Fruit fly (Drosophila melanogaster) whole organism, embryonic: Measurements from ENCODE around the gene CG6236.

Source experiments
- Aef1 ChIP-seq: fragments of 200-800 bp; sonication (Bioruptor generic); IDR thresholded peaks from 3 replicates; pipeline ENCODE4 v1.3.6; 2022; ENCODE audit warnings: missing biosample characterization, missing genetic modification characterization
- B-H1 ChIP-seq: fragments of 200-800 bp; sonication (Bioruptor generic); IDR thresholded peaks from 3 replicates; pipeline ENCODE4 v1.3.6; 2022; ENCODE audit warnings: missing biosample characterization, missing genetic modification characterization
- CG10267 ChIP-seq: fragments of 200-800 bp; sonication (Bioruptor generic); optimal IDR thresholded peaks from 2 replicates; lab custom pipeline; 2018; ENCODE audit warnings: missing biosample characterization, mild to moderate bottlenecking, missing genetic modification characterization, moderate library complexity
- CG10979 ChIP-seq: fragments of 200-800 bp; sonication (Bioruptor generic); optimal IDR thresholded peaks from 2 replicates; lab custom pipeline; 2018; ENCODE audit warnings: missing biosample characterization, mild to moderate bottlenecking, missing genetic modification characterization, moderate library complexity
- CG12104 ChIP-seq: fragments of 200-800 bp; sonication (Bioruptor generic); optimal IDR thresholded peaks from 3 replicates; lab custom pipeline; 2016; ENCODE audit warnings: missing biosample characterization, missing genetic modification characterization
- CG12299 ChIP-seq: fragments of 200-800 bp; sonication (Bioruptor generic); optimal IDR thresholded peaks from 2 replicates; lab custom pipeline; 2018; ENCODE audit warnings: missing biosample characterization, mild to moderate bottlenecking, missing genetic modification characterization
- CG15479 ChIP-seq: fragments of 200-800 bp; sonication (Bioruptor generic); optimal IDR thresholded peaks from 3 replicates; lab custom pipeline; 2019; ENCODE audit warnings: missing biosample characterization, mild to moderate bottlenecking, missing genetic modification characterization, moderate library complexity
- CG15601 ChIP-seq: fragments of 200-800 bp; sonication (Bioruptor generic); optimal IDR thresholded peaks from 3 replicates; lab custom pipeline; 2019; ENCODE audit warnings: missing biosample characterization, mild to moderate bottlenecking, missing genetic modification characterization, moderate library complexity
- CG17385 ChIP-seq: fragments of 200-800 bp; sonication (Bioruptor generic); optimal IDR thresholded peaks from 3 replicates; lab custom pipeline; 2018; ENCODE audit warnings: missing biosample characterization, mild to moderate bottlenecking, missing genetic modification characterization
- CG31441 ChIP-seq: fragments of 200-800 bp; sonication (Bioruptor generic); IDR thresholded peaks from 2 replicates; pipeline ENCODE4 v1.3.6; 2022; ENCODE audit warnings: missing biosample characterization, missing genetic modification characterization
- CG32767 ChIP-seq: fragments of 200-800 bp; sonication (Bioruptor generic); IDR thresholded peaks from 2 replicates; pipeline ENCODE4 v1.3.6; 2022; ENCODE audit warnings: missing biosample characterization, missing genetic modification characterization
- CG3847 ChIP-seq: fragments of 200-800 bp; sonication (Bioruptor generic); IDR thresholded peaks from 2 replicates; pipeline ENCODE4 v1.3.6; 2022; ENCODE audit warnings: missing biosample characterization, missing genetic modification characterization
- CG6683 ChIP-seq: fragments of 200-800 bp; sonication (Bioruptor generic); optimal IDR thresholded peaks from 2 replicates; lab custom pipeline; 2017; ENCODE audit warnings: missing biosample characterization, mild to moderate bottlenecking, missing genetic modification characterization, missing genetic modification reagents
- CG6791 ChIP-seq: fragments of 200-800 bp; sonication (Bioruptor generic); IDR thresholded peaks from 3 replicates; pipeline ENCODE4 v1.3.6; 2022; ENCODE audit warnings: missing biosample characterization, missing genetic modification characterization; ENCODE audit not compliant: partially characterized antibody
- CG6854 ChIP-seq: fragments of 200-800 bp; sonication (Bioruptor generic); optimal IDR thresholded peaks from 3 replicates; lab custom pipeline; 2017; ENCODE audit warnings: missing biosample characterization, mild to moderate bottlenecking, missing genetic modification characterization
- CG8388 ChIP-seq: fragments of 200-800 bp; sonication (Bioruptor generic); optimal IDR thresholded peaks from 2 replicates; lab custom pipeline; 2019; ENCODE audit warnings: missing biosample characterization, mild to moderate bottlenecking, missing genetic modification characterization, moderate library complexity
- CG8478 ChIP-seq: fragments of >200 bp; optimal IDR thresholded peaks from 2 replicates; lab custom pipeline; 2018
- CG8924 ChIP-seq: fragments of 200-800 bp; optimal IDR thresholded peaks from 3 replicates; lab custom pipeline; 2019; ENCODE audit warnings: missing biosample characterization, mild to moderate bottlenecking, missing genetic modification characterization, moderate library complexity
- CG9437 ChIP-seq: fragments of 200-800 bp; sonication (Bioruptor generic); optimal IDR thresholded peaks from 2 replicates; lab custom pipeline; 2018; ENCODE audit warnings: missing biosample characterization, mild to moderate bottlenecking, missing genetic modification characterization
- CTCF ChIP-seq: fragments of 200-800 bp; sonication (Bioruptor generic); optimal IDR thresholded peaks from 2 replicates; lab custom pipeline; 2017; ENCODE audit warnings: missing biosample characterization, mild to moderate bottlenecking, missing genetic modification characterization, moderate library complexity
- Dip3 ChIP-seq: fragments of 200-800 bp; sonication (Bioruptor generic); optimal IDR thresholded peaks from 3 replicates; lab custom pipeline; 2016; ENCODE audit warnings: missing biosample characterization, missing genetic modification characterization
- ERR ChIP-seq: fragments of 200-800 bp; sonication (Bioruptor generic); optimal IDR thresholded peaks from 2 replicates; lab custom pipeline; 2016; ENCODE audit warnings: missing biosample characterization, missing genetic modification characterization
- GATAe ChIP-seq: fragments of 200-800 bp; sonication (Bioruptor generic); conservative IDR thresholded peaks from 2 replicates; pipeline ENCODE4 v1.3.6; 2022; ENCODE audit warnings: missing biosample characterization, missing genetic modification characterization
- HLH54F ChIP-seq: fragments of 200-800 bp; sonication (Bioruptor generic); optimal IDR thresholded peaks from 3 replicates; lab custom pipeline; 2016; ENCODE audit warnings: missing biosample characterization, missing genetic modification characterization
- Hmr ChIP-seq: fragments of 200-800 bp; sonication (Bioruptor generic); optimal IDR thresholded peaks from 3 replicates; lab custom pipeline; 2017; ENCODE audit warnings: mild to moderate bottlenecking, missing biosample characterization, missing genetic modification reagents, missing genetic modification characterization
- MBD-R2 ChIP-seq: fragments of 200-800 bp; sonication (Bioruptor generic); IDR thresholded peaks from 2 replicates; pipeline ENCODE4 v1.3.6; 2022; ENCODE audit warnings: missing biosample characterization, missing genetic modification characterization
- Neu2 ChIP-seq: fragments of 200-800 bp; sonication (Bioruptor generic); optimal IDR thresholded peaks from 3 replicates; lab custom pipeline; 2016; ENCODE audit warnings: missing biosample characterization, missing genetic modification characterization, borderline replicate concordance
- Sin3A ChIP-seq: fragments of >200 bp; optimal IDR thresholded peaks from 2 replicates; lab custom pipeline; 2018
- Sry-β ChIP-seq: fragments of 200-800 bp; sonication (Bioruptor generic); optimal IDR thresholded peaks from 2 replicates; lab custom pipeline; 2018; ENCODE audit warnings: missing biosample characterization, mild to moderate bottlenecking, missing genetic modification characterization, moderate library complexity
- Stat92E ChIP-seq, 3 experiments: fragments of >200 bp in 2 of 3; fragments of 200-800 bp in 1 of 3; sonication (Bioruptor generic) in 1 of 3; optimal IDR thresholded peaks; 2 replicates each; lab custom pipeline; 2017 to 2019; ENCODE audit warnings: missing biosample characterization in 3 of 3, missing genetic modification characterization in 3 of 3, mild to moderate bottlenecking in 1 of 3, moderate library complexity in 1 of 3
- YL-1 ChIP-seq: fragments of 200-800 bp; sonication (Bioruptor generic); optimal IDR thresholded peaks from 3 replicates; lab custom pipeline; 2017; ENCODE audit warnings: missing biosample characterization, mild to moderate bottlenecking, missing genetic modification characterization
- ab ChIP-seq: fragments of 200-800 bp; sonication (Bioruptor generic); optimal IDR thresholded peaks from 2 replicates; lab custom pipeline; 2016; ENCODE audit warnings: missing biosample characterization, missing genetic modification characterization
- ap ChIP-seq: fragments of 200-800 bp; sonication (Bioruptor generic); IDR thresholded peaks from 2 replicates; pipeline ENCODE4 v1.3.6; 2022; ENCODE audit warnings: missing biosample characterization, missing genetic modification characterization
- btn ChIP-seq: fragments of 200-800 bp; sonication (Bioruptor generic); optimal IDR thresholded peaks from 2 replicates; lab custom pipeline; 2016; ENCODE audit warnings: missing biosample characterization, missing genetic modification characterization
- chm ChIP-seq: fragments of 200-800 bp; sonication (Bioruptor generic); IDR thresholded peaks from 2 replicates; pipeline ENCODE4 v1.3.6; 2022; ENCODE audit warnings: missing biosample characterization, missing genetic modification characterization
- crp ChIP-seq, 2 experiments: fragments of 200-800 bp; sonication (Bioruptor generic); optimal IDR thresholded peaks; 2 replicates in 1 of 2; 3 replicates in 1 of 2; lab custom pipeline; 2017; ENCODE audit warnings: missing biosample characterization in 2 of 2, missing genetic modification characterization in 2 of 2, mild to moderate bottlenecking in 1 of 2, moderate library complexity in 1 of 2
- dmrt11E ChIP-seq: fragments of 200-800 bp; sonication (Bioruptor generic); optimal IDR thresholded peaks from 3 replicates; lab custom pipeline; 2018; ENCODE audit warnings: missing biosample characterization, mild to moderate bottlenecking, missing genetic modification characterization, moderate library complexity
- fru ChIP-seq: fragments of >200 bp; optimal IDR thresholded peaks from 2 replicates; lab custom pipeline; 2017
- lbe ChIP-seq: fragments of 200-800 bp; sonication (Bioruptor generic); optimal IDR thresholded peaks from 2 replicates; lab custom pipeline; 2016; ENCODE audit warnings: missing biosample characterization, mild to moderate bottlenecking, missing genetic modification characterization
- lola ChIP-seq, 3 experiments: fragments of >200 bp in 2 of 3; fragments of 200-800 bp in 1 of 3; sonication (Bioruptor generic) in 1 of 3; optimal IDR thresholded peaks; 2 replicates each; lab custom pipeline; 2017 to 2019; ENCODE audit warnings: missing biosample characterization in 3 of 3, missing genetic modification characterization in 3 of 3, mild to moderate bottlenecking in 1 of 3, moderate library complexity in 1 of 3
- nerfin-2 ChIP-seq: fragments of 200-800 bp; sonication (Bioruptor generic); IDR thresholded peaks from 2 replicates; pipeline ENCODE4 v1.3.6; 2022; ENCODE audit warnings: missing biosample characterization, missing genetic modification characterization; ENCODE audit not compliant: partially characterized antibody
- phol ChIP-seq: fragments of 200-800 bp; sonication (Bioruptor generic); optimal IDR thresholded peaks from 3 replicates; lab custom pipeline; 2018; ENCODE audit warnings: missing biosample characterization, mild to moderate bottlenecking, missing genetic modification characterization, moderate library complexity
- sob ChIP-seq: fragments of 200-800 bp; sonication (Bioruptor generic); IDR thresholded peaks from 2 replicates; pipeline ENCODE4 v1.3.6; 2022; ENCODE audit warnings: missing biosample characterization, missing genetic modification characterization
- sqz ChIP-seq: fragments of 200-800 bp; sonication (Bioruptor generic); optimal IDR thresholded peaks from 3 replicates; lab custom pipeline; 2018; ENCODE audit warnings: missing biosample characterization, mild to moderate bottlenecking, missing genetic modification characterization
- stwl ChIP-seq: fragments of 200-800 bp; sonication (Bioruptor generic); optimal IDR thresholded peaks from 3 replicates; lab custom pipeline; 2018; ENCODE audit warnings: missing biosample characterization, mild to moderate bottlenecking, missing genetic modification characterization, moderate library complexity
- tio ChIP-seq: fragments of 200-800 bp; sonication (Bioruptor generic); optimal IDR thresholded peaks from 2 replicates; lab custom pipeline; 2017; ENCODE audit warnings: missing biosample characterization, missing genetic modification characterization, inconsistent platforms
- trem ChIP-seq: fragments of 200-800 bp; optimal IDR thresholded peaks from 3 replicates; lab custom pipeline; 2019; ENCODE audit warnings: missing biosample characterization, mild to moderate bottlenecking, missing genetic modification characterization, moderate library complexity
- vnd ChIP-seq: fragments of 200-800 bp; sonication (Bioruptor generic); IDR thresholded peaks from 3 replicates; pipeline ENCODE4 v1.3.6; 2022; ENCODE audit warnings: missing biosample characterization, missing genetic modification characterization; ENCODE audit not compliant: partially characterized antibody
- wek ChIP-seq: fragments of 200-800 bp; sonication (Bioruptor generic); optimal IDR thresholded peaks from 3 replicates; lab custom pipeline; 2018; ENCODE audit warnings: missing biosample characterization, mild to moderate bottlenecking, missing genetic modification characterization, moderate library complexity
- wor ChIP-seq: fragments of 200-800 bp; sonication (Bioruptor generic); IDR thresholded peaks from 2 replicates; pipeline ENCODE4 v1.3.6; 2022; ENCODE audit warnings: missing biosample characterization, missing genetic modification characterization
- zf30C ChIP-seq: fragments of 200-800 bp; sonication (Bioruptor generic); optimal IDR thresholded peaks from 3 replicates; lab custom pipeline; 2018; ENCODE audit warnings: missing biosample characterization, mild to moderate bottlenecking, missing genetic modification characterization

Gene CG6236

dm6 chr3R:15350993-15351426 is 22.9 kb upstream of the CG6236 start, which contains the start of the genes Trs33 and Tmtc4 (continued):
- TF ChIP-seq Neu2 (GFP tag; lab: Kevin White, UChicago) (no peak), GATAe (no peak), btn (GFP tag; lab: Kevin White, UChicago) (no peak), chm (GFP tag; lab: Robert Waterston, UW) (no peak), CG3847 (GFP tag; lab: Robert Waterston, UW) (no peak), CG9437 (GFP tag; lab: Kevin White, UChicago) (no peak), sqz (no peak), B-H1 (GFP tag; lab: Robert Waterston, UW) (no peak), CG15479 (GFP tag; lab: Kevin White, UChicago) (no peak), CG6854 (GFP tag; lab: Kevin White, UChicago) (no peak), crp (GFP tag; optimal IDR thresholded peaks at IDR 0.05; lab: Kevin White, UChicago) (peak in 1 of 2 experiments; percentile 89), CG8478 (lab: Kevin White, UChicago) (no peak), CG10979 (peak; percentile 14), Sin3A (no peak), CG6791 (no peak), Stat92E (GFP tag; optimal IDR thresholded peaks at IDR 0.05; lab: Kevin White, UChicago) (peak in 1 of 3 experiments; percentile 36), wor (GFP tag; lab: Robert Waterston, UW) (no peak), YL-1 (peak; percentile 11), vnd (GFP tag; lab: Robert Waterston, UW) (no peak), CG12299 (tag; lab: Kevin White, UChicago) (peak; percentile 8), stwl (tag; lab: Kevin White, UChicago) (peak; percentile 39), Sry-β (peak; percentile 89), Dip3 (GFP tag; lab: Kevin White, UChicago) (no peak), CG12104 (GFP tag; lab: Kevin White, UChicago) (peak; percentile 21), dmrt11E (tag; lab: Kevin White, UChicago) (peak; percentile 28), fru (lab: Kevin White, UChicago) (no peak), MBD-R2 (GFP tag; lab: Robert Waterston, UW) (peak; percentile 93), CG15601 (peak; percentile 31), sob (GFP tag; lab: Robert Waterston, UW) (no peak), Aef1 (GFP tag; lab: Robert Waterston, UW) (peak; percentile 43; the same call in 2 of the 3 replicates), CG32767 (GFP tag; lab: Robert Waterston, UW) (peak; percentile 22; the same call in 1 of the 2 replicates), CG17385 (GFP tag; lab: Kevin White, UChicago) (peak; percentile 44), nerfin-2 (GFP tag; lab: Robert Waterston, UW) (no peak), CG31441 (GFP tag; lab: Robert Waterston, UW) (peak; percentile 49; the same call in 1 of the 2 replicates), zf30C (GFP tag; lab: Kevin White, UChicago) (peak; percentile 35), Hmr (GFP tag; lab: Kevin White, UChicago) (peak; percentile 30), HLH54F (GFP tag; lab: Kevin White, UChicago) (no peak), ap (GFP tag; lab: Robert Waterston, UW) (no peak), phol (tag; lab: Kevin White, UChicago) (peak; percentile 38), lbe (GFP tag; lab: Kevin White, UChicago) (peak; percentile 55), CG10267 (peak; percentile 54), CG8924 (tag; lab: Kevin White, UChicago) (peak; percentile 49), CG6683 (GFP tag; lab: Kevin White, UChicago) (peak; percentile 9), ab (GFP tag; lab: Kevin White, UChicago) (no peak), wek (peak; percentile 23), CTCF (GFP tag; lab: Kevin White, UChicago) (no peak), tio (GFP tag; lab: Kevin White, UChicago) (no peak), lola (GFP tag; optimal IDR thresholded peaks at IDR 0.05; lab: Kevin White, UChicago) (peak in 1 of 3 experiments; percentile 40), ERR (GFP tag; lab: Kevin White, UChicago) (no peak), trem (peak; percentile 76), CG8388 (GFP tag; lab: Kevin White, UChicago) (peak; percentile 35)
